Fruit fly (Drosophila melanogaster): ENCODE results near the gene CG9101.

Gene CG9101

DNA sequence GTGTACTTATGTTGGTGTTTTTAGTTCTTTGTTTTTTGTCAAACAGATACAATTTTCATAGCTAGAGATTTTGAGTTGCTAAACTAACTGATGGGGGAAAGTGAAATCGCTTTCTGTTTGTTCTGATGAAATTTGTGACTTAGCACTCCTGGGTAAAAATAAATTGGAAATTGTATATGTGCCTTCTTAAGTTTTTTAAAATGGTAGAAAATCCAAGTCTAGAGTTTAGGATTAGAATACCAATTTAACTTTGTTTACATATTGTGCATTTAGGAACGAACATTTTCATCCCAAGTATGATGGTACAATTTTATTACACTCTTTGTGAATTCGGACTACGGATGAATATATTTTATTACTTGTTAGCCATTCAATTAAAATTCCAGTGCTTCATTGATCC, at the start of gene CG9101:
TSS of gene CG9101 (minus strand) at position 101 of the 400 bp plus-strand sequence.
- TF ChIP-seq eg (GFP tag; IDR thresholded peaks at IDR 0.05) (no peak), CG6163 (GFP tag; IDR thresholded peaks at IDR 0.05) (no peak), Sox15 (GFP tag; optimal IDR thresholded peaks at IDR 0.05) (no peak), topi (GFP tag; optimal IDR thresholded peaks at IDR 0.05) (no peak), CG10631 (GFP tag; optimal IDR thresholded peaks at IDR 0.05) (no peak), Ets21C (GFP tag; optimal IDR thresholded peaks at IDR 0.05) (no peak), lz (GFP tag; optimal IDR thresholded peaks at IDR 0.05) (no peak), CG10669 (GFP tag; optimal IDR thresholded peaks at IDR 0.05) (no peak), CG7368 (GFP tag; optimal IDR thresholded peaks at IDR 0.05) (no peak), ss (GFP tag; optimal IDR thresholded peaks at IDR 0.05) (no peak), svp (GFP tag) (no peak), CG8119 (GFP tag; IDR thresholded peaks at IDR 0.05) (no peak), Eip75B (GFP tag; optimal IDR thresholded peaks at IDR 0.05) (no peak), fd59A (GFP tag; optimal IDR thresholded peaks at IDR 0.05) (no peak), CG8632 (GFP tag; optimal IDR thresholded peaks at IDR 0.05) (no peak), CG34406 (GFP tag; optimal IDR thresholded peaks at IDR 0.05) (no peak), vri (GFP tag; optimal IDR thresholded peaks at IDR 0.05) (no peak), net (GFP tag; optimal IDR thresholded peaks at IDR 0.05) (no peak), fd85E (GFP tag; optimal IDR thresholded peaks at IDR 0.05) (no peak), Sox102F (GFP tag; optimal IDR thresholded peaks at IDR 0.05) (no peak)

- no peak for TF ChIP-seq CG6854 (GFP tag; optimal IDR thresholded peaks at IDR 0.05)
- no peak for TF ChIP-seq Hr39 (GFP tag; optimal IDR thresholded peaks at IDR 0.05)
- TF ChIP-seq CG4318 (GFP tag; optimal IDR thresholded peaks at IDR 0.05), result no peak
- TF ChIP-seq CG34406 (GFP tag; optimal IDR thresholded peaks at IDR 0.05), result no peak
- no peak for TF ChIP-seq CG6792 (GFP tag; optimal IDR thresholded peaks at IDR 0.05)
- no peak for TF ChIP-seq Sox102F (GFP tag; optimal IDR thresholded peaks at IDR 0.05)
- no peak for TF ChIP-seq Hr4 (GFP tag; optimal IDR thresholded peaks at IDR 0.05)
- TF ChIP-seq dac (GFP tag; optimal IDR thresholded peaks at IDR 0.05), result no peak
- TF ChIP-seq eg (GFP tag; IDR thresholded peaks at IDR 0.05), result no peak
- no peak for TF ChIP-seq CG7368 (GFP tag; optimal IDR thresholded peaks at IDR 0.05)
- TF ChIP-seq spab (GFP tag; optimal IDR thresholded peaks at IDR 0.05), result no peak
- no peak for TF ChIP-seq fd85E (GFP tag; optimal IDR thresholded peaks at IDR 0.05)
- TF ChIP-seq CG8319 (GFP tag; optimal IDR thresholded peaks at IDR 0.05), result no peak
- no peak for TF ChIP-seq svp (GFP tag)
- TF ChIP-seq Lpt (GFP tag; optimal IDR thresholded peaks at IDR 0.05), result no peak
- no peak for TF ChIP-seq CG11762 (GFP tag; optimal IDR thresholded peaks at IDR 0.05; ENCODE audit: insufficient read depth)
- no peak for TF ChIP-seq cyc (GFP tag; optimal IDR thresholded peaks at IDR 0.05)
- TF ChIP-seq CG1621 (tag; optimal IDR thresholded peaks at IDR 0.05), result no peak
- TF ChIP-seq ss (GFP tag; optimal IDR thresholded peaks at IDR 0.05), result no peak
These were observed 42.6 kb upstream of the CG9101 start, which contains the start of gene CG9106 for dm6 chrX:15272305-15272704. TSS of gene CG9106 (minus strand) at chrX:15272405.

DNA sequence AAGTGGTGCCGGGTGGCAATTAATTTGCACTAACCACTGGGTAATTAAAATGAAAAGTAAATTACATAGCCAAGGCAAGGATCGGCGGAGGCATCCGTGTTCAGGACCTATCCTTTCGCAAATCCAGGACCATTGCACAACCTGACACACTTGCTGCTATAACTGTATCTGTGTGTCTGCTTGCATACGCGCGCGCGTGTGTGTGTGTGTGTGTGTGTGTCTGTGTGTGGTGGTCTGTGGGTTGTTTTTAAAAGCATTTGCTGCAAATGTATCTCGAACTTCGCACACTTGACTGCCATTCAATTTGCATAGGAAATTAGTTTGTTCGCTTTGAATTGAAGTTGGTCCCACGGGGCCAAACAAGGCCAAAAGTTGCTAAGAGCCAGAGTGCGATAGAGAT, 29.6 kb upstream of the CG9101 start:
- TF ChIP-seq CG8319 (GFP tag; optimal IDR thresholded peaks at IDR 0.05) (no peak), ss (GFP tag; optimal IDR thresholded peaks at IDR 0.05) (no peak), CG16779 (tag; optimal IDR thresholded peaks at IDR 0.05) (no peak), dac (GFP tag; optimal IDR thresholded peaks at IDR 0.05) (no peak), net (GFP tag; optimal IDR thresholded peaks at IDR 0.05) (no peak), CG6276 (GFP tag; optimal IDR thresholded peaks at IDR 0.05) (no peak), Ets96B (tag; optimal IDR thresholded peaks at IDR 0.05) (no peak), dsx (GFP tag; optimal IDR thresholded peaks at IDR 0.05; ENCODE audit: poor library complexity, severe bottlenecking) (no peak), Hr4 (GFP tag; optimal IDR thresholded peaks at IDR 0.05) (no peak), CG34406 (GFP tag; optimal IDR thresholded peaks at IDR 0.05) (no peak), lz (GFP tag; optimal IDR thresholded peaks at IDR 0.05) (no peak), fd85E (GFP tag; optimal IDR thresholded peaks at IDR 0.05) (no peak), CG8632 (GFP tag; optimal IDR thresholded peaks at IDR 0.05) (no peak), Eip78C (GFP tag) (no peak), Gug (GFP tag; IDR thresholded peaks at IDR 0.05) (no peak), CG32006 (GFP tag; optimal IDR thresholded peaks at IDR 0.05) (no peak), Eip93F (GFP tag; optimal IDR thresholded peaks at IDR 0.05) (no peak), spab (GFP tag; optimal IDR thresholded peaks at IDR 0.05) (no peak)

Measured in whole organism, prepupa.